Fruit fly (Drosophila melanogaster) whole organism, prepupa: Measurements from ENCODE around the gene CG5342.

ENCODE experiments used
- Blimp-1 ChIP-seq: fragments of 200-800 bp; sonication (Bioruptor generic); optimal IDR thresholded peaks from 3 replicates; lab custom pipeline; 2017; ENCODE audit warnings: missing biosample characterization, missing genetic modification characterization, mild to moderate bottlenecking, moderate library complexity, missing genetic modification reagents
- CG15336 ChIP-seq: fragments of 200-800 bp; sonication (Bioruptor generic); IDR thresholded peaks from 2 replicates; pipeline ENCODE4 v1.3.6; 2022; ENCODE audit warnings: missing biosample characterization, missing genetic modification characterization
- CG1621 ChIP-seq: fragments of 200-800 bp; sonication (Bioruptor generic); optimal IDR thresholded peaks from 3 replicates; lab custom pipeline; 2018; ENCODE audit warnings: missing biosample characterization, mild to moderate bottlenecking, missing genetic modification characterization
- Hr39 ChIP-seq: fragments of 200-800 bp; sonication (Bioruptor generic); optimal IDR thresholded peaks from 2 replicates; lab custom pipeline; 2016; ENCODE audit warnings: missing biosample characterization, missing genetic modification characterization
- OdsH ChIP-seq: fragments of 200-800 bp; sonication (Bioruptor generic); optimal IDR thresholded peaks from 3 replicates; lab custom pipeline; 2016; ENCODE audit warnings: missing biosample characterization, missing genetic modification characterization
- Sox102F ChIP-seq: fragments of 200-800 bp; sonication (Bioruptor generic); optimal IDR thresholded peaks from 2 replicates; lab custom pipeline; 2016; ENCODE audit warnings: missing biosample characterization, mild to moderate bottlenecking, missing genetic modification characterization
- ss ChIP-seq, 2 experiments: fragments of 200-800 bp; sonication (Bioruptor generic); optimal IDR thresholded peaks; 2 replicates in 1 of 2; 3 replicates in 1 of 2; lab custom pipeline; 2017 to 2018; ENCODE audit warnings: mild to moderate bottlenecking in 2 of 2, missing biosample characterization in 2 of 2, missing genetic modification characterization in 2 of 2, moderate library complexity in 1 of 2

DNA sequence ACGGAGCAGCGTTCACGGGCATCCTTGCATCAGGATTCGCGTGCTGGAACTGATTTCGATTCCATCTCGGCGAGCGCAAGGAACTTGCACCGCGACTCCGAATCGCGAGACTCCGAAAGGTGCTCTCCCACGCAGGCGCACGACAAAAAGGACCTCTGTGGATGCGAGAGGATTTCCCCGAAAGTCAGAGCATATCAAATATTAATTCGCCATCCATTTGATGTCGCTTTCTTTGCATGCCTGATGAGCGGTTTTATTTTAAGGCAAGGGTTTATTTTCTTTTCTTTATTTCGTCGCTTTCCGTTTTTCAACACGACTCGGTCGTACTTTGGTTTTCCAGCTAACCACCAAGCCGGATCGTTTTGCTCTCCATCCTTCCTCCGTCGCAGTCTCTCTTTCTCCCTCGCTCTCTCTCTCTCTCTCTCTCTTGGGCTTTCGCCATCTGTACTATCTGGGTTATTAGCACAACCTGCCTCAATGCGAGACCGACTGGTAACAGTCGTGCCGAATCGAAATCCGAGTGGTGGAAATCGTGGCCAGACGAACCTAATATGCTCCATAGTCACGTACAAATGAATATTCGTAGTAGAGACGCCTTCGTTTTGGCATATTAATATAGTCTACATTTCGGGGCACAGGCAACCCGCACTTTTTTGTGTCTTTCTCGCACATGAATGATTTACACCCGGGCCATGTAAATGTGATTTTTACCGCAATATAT, 35.6 kb upstream of the CG5342 start, which contains the start of gene dpr4:
- TF ChIP-seq OdsH (no peak), ss (GFP tag; optimal IDR thresholded peaks at IDR 0.05; lab: Kevin White, UChicago) (no peak), CG15336 (no peak), Blimp-1 (GFP tag; lab: Kevin White, UChicago) (no peak), Hr39 (no peak), CG1621 (no peak), Sox102F (GFP tag; lab: Kevin White, UChicago) (no peak)
